Worm (Caenorhabditis elegans): Measurements from ENCODE around the gene fbxa-90.

ce11 chrV:16954766-16955165 is 11.8 kb upstream of the fbxa-90 start, which contains the start of gene srh-206:
- TF ChIP-seq nhr-47 (tag; optimal IDR thresholded peaks at IDR 0.05) (no peak), unc-62 (GFP tag; optimal IDR thresholded peaks at IDR 0.05) (no peak), lir-3 (tag; optimal IDR thresholded peaks at IDR 0.05; ENCODE audit: poor library complexity) (no peak), nhr-90 (tag; optimal IDR thresholded peaks at IDR 0.05; ENCODE audit: poor library complexity) (no peak), unc-130 (tag; optimal IDR thresholded peaks at IDR 0.05) (no peak), aly-2 (tag; optimal IDR thresholded peaks at IDR 0.05) (no peak), fos-1 (tag; optimal IDR thresholded peaks at IDR 0.05) (no peak), elt-3 (tag; optimal IDR thresholded peaks at IDR 0.05) (no peak), nhr-11 (tag; optimal IDR thresholded peaks at IDR 0.05) (no peak), tlp-1 (tag; optimal IDR thresholded peaks at IDR 0.05) (no peak), nhr-76 (tag; optimal IDR thresholded peaks at IDR 0.05) (no peak)
